Worm (Caenorhabditis elegans): ENCODE results near the gene F26F4.9.

Gene F26F4.9

ce11 chrIII:4934896-4935628 is 22.7 kb upstream of the F26F4.9 start, which contains the start of gene mrps-18C:
mrps-18C (plus strand) TSS chrIII:4935578.
- TF ChIP-seq elt-2 (tag; optimal IDR thresholded peaks at IDR 0.05) (no peak), sox-2 (GFP tag; IDR thresholded peaks at IDR 0.05) (no peak), rnt-1 (tag; optimal IDR thresholded peaks at IDR 0.05) (no peak), hlh-13 (GFP tag; optimal IDR thresholded peaks at IDR 0.05) (no peak), npax-4 (tag; optimal IDR thresholded peaks at IDR 0.05) (no peak), tbx-2 (tag; optimal IDR thresholded peaks at IDR 0.05) (no peak), hlh-30 (tag; optimal IDR thresholded peaks at IDR 0.05; ENCODE audit: insufficient read depth) (no peak), nhr-232 (tag; optimal IDR thresholded peaks at IDR 0.05) (no peak), lim-6 (tag; optimal IDR thresholded peaks at IDR 0.05) (no peak), ceh-31 (tag; optimal IDR thresholded peaks at IDR 0.05) (no peak), ceh-34 (tag; optimal IDR thresholded peaks at IDR 0.05) (no peak), hlh-8 (tag; optimal IDR thresholded peaks at IDR 0.05) (no peak)

- TF ChIP-seq ztf-16 (tag; optimal IDR thresholded peaks at IDR 0.05) = no peak
- TF ChIP-seq ets-4 (tag; optimal IDR thresholded peaks at IDR 0.05) = no peak
- TF ChIP-seq lin-11 (tag; optimal IDR thresholded peaks at IDR 0.05) = no peak
- TF ChIP-seq pha-4 (tag; optimal IDR thresholded peaks at IDR 0.05) = no peak
- TF ChIP-seq madf-2 (tag; optimal IDR thresholded peaks at IDR 0.05) = no peak
Observed at ce11 chrIII:4932203-4932699, 19.9 kb upstream of the F26F4.9 start, which contains the start of the genes C26E6.12 and eri-9. C26E6.12 (minus strand) TSS chrIII:4932253. eri-9 (plus strand) TSS chrIII:4932450.

- TF ChIP-seq hlh-6 (tag; optimal IDR thresholded peaks at IDR 0.05) (no peak), ceh-9 (tag; optimal IDR thresholded peaks at IDR 0.05) (no peak), fax-1 (tag; optimal IDR thresholded peaks at IDR 0.05) (peak; percentile 62), fkh-6 (tag; optimal IDR thresholded peaks at IDR 0.05) (peak; percentile 18), nfya-1 (tag; optimal IDR thresholded peaks at IDR 0.05) (peak; percentile 32), pag-3 (tag; optimal IDR thresholded peaks at IDR 0.05; ENCODE audit: borderline replicate concordance) (no peak), pha-4 (tag; optimal IDR thresholded peaks at IDR 0.05) (no peak), ahr-1 (tag; optimal IDR thresholded peaks at IDR 0.05) (peak; percentile 34), ceh-19 (GFP tag; optimal IDR thresholded peaks at IDR 0.05) (no peak), ref-2 (tag; optimal IDR thresholded peaks at IDR 0.05) (peak; percentile 71), hlh-8 (tag; optimal IDR thresholded peaks at IDR 0.05) (peak; percentile 60), K02D7.2 (tag; optimal IDR thresholded peaks at IDR 0.05) (no peak), ceh-22 (tag; optimal IDR thresholded peaks at IDR 0.05) (no peak), gmeb-2 (tag; optimal IDR thresholded peaks at IDR 0.05) (no peak), tbx-7 (tag; optimal IDR thresholded peaks at IDR 0.05) (peak; percentile 87), tbx-2 (tag; optimal IDR thresholded peaks at IDR 0.05) (peak; percentile 93), ceh-30 (tag; optimal IDR thresholded peaks at IDR 0.05) (no peak), pha-2 (tag; optimal IDR thresholded peaks at IDR 0.05) (peak; percentile 9), ttx-3 (tag; optimal IDR thresholded peaks at IDR 0.05) (peak; percentile 35), unc-3 (GFP tag; conservative IDR thresholded peaks at IDR 0.05) (no peak), unc-3 (tag; optimal IDR thresholded peaks at IDR 0.05) (no peak), unc-86 (tag; optimal IDR thresholded peaks at IDR 0.05) (no peak), eyg-1 (tag; optimal IDR thresholded peaks at IDR 0.05) (peak; percentile 44), elt-2 (tag; optimal IDR thresholded peaks at IDR 0.05) (peak; percentile 67), zip-5 (tag; optimal IDR thresholded peaks at IDR 0.05) (peak; percentile 67), F13H6.1 (tag; optimal IDR thresholded peaks at IDR 0.05) (peak; percentile 33), K09A11.1 (tag; optimal IDR thresholded peaks at IDR 0.05; ENCODE audit: insufficient read depth) (no peak), dve-1 (tag; optimal IDR thresholded peaks at IDR 0.05) (no peak), sox-2 (GFP tag; IDR thresholded peaks at IDR 0.05) (no peak), unc-42 (tag; optimal IDR thresholded peaks at IDR 0.05) (peak; percentile 24), lim-6 (tag; optimal IDR thresholded peaks at IDR 0.05) (peak; percentile 65), ceh-2 (tag; optimal IDR thresholded peaks at IDR 0.05) (peak; percentile 92), mec-3 (tag; optimal IDR thresholded peaks at IDR 0.05; ENCODE audit: borderline replicate concordance) (peak; percentile 74), unc-55 (GFP tag; optimal IDR thresholded peaks at IDR 0.05) (no peak), sdc-2 (tag; optimal IDR thresholded peaks at IDR 0.05) (peak; percentile 51), ets-4 (tag; optimal IDR thresholded peaks at IDR 0.05) (peak; percentile 91), dmd-4 (tag; optimal IDR thresholded peaks at IDR 0.05; ENCODE audit: borderline replicate concordance) (no peak)
Observed at ce11 chrIII:4930154-4930679, 17.9 kb upstream of the F26F4.9 start, which contains the start of gene set-2. set-2 (minus strand) TSS chrIII:4930204.

Data from whole organism, late embryonic.